Worm (Caenorhabditis elegans): ENCODE results near the gene fbxa-27.
"Not testable (repeated sequence)": the region's sequence is repeated elsewhere in the genome, so short reads cannot be mapped to it uniquely, and the experiment has no call there.

fbxa-27 gene

DNA sequence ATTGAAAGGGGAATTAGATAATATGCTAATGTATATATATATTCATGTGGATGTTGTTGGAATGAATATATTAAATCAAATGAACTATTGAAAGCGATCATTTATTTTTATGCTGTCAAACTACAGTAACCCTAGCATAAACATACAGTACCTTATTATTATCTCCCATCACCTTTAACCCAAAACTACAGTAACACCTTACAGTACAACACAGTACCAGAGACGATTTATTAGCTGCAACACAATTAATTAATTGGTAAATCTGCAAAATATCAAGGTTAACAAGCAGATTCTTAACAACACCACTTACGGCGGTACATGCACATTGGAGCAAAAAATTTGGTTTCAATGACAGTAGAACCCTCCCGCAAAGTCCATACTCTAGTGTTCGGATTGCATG, 12.6 kb downstream of the fbxa-27 start, which contains the start of gene Y82E9BL.1:
Gene Y82E9BL.1 (minus strand): TSS at position 101 of the 400 bp plus-strand sequence.
- no peak for TF ChIP-seq sma-9 (GFP tag; optimal IDR thresholded peaks at IDR 0.05)
- TF ChIP-seq sma-9 (tag; optimal IDR thresholded peaks at IDR 0.05) = no peak
- TF ChIP-seq ceh-16 (tag; optimal IDR thresholded peaks at IDR 0.05) = no peak
- TF ChIP-seq skn-1 (tag; optimal IDR thresholded peaks at IDR 0.05) = no peak
- TF ChIP-seq snpc-4 (tag; optimal IDR thresholded peaks at IDR 0.05) = no peak
- TF ChIP-seq nhr-12 (tag; optimal IDR thresholded peaks at IDR 0.05) = no peak
- TF ChIP-seq nhr-6 (tag; optimal IDR thresholded peaks at IDR 0.05) = no peak
- no peak for TF ChIP-seq egl-27 (tag; optimal IDR thresholded peaks at IDR 0.05)
- TF ChIP-seq sem-4 (tag; optimal IDR thresholded peaks at IDR 0.05) = no peak
- no peak for TF ChIP-seq R02D3.7 (tag; optimal IDR thresholded peaks at IDR 0.05)
- no peak for TF ChIP-seq fos-1 (tag; optimal IDR thresholded peaks at IDR 0.05)
- no peak for TF ChIP-seq dmd-4 (tag; optimal IDR thresholded peaks at IDR 0.05)
- no peak for TF ChIP-seq alr-1 (tag; optimal IDR thresholded peaks at IDR 0.05)
- TF ChIP-seq gmeb-1 (tag; optimal IDR thresholded peaks at IDR 0.05) = no peak
- no peak for TF ChIP-seq nhr-11 (tag; optimal IDR thresholded peaks at IDR 0.05)
- TF ChIP-seq ZK546.5 (tag; optimal IDR thresholded peaks at IDR 0.05) = no peak
- TF ChIP-seq ztf-4 (tag; optimal IDR thresholded peaks at IDR 0.05) = no peak
- no peak for TF ChIP-seq crh-2 (tag; optimal IDR thresholded peaks at IDR 0.05)
- TF ChIP-seq mbf-1 (tag; optimal IDR thresholded peaks at IDR 0.05) = no peak

DNA sequence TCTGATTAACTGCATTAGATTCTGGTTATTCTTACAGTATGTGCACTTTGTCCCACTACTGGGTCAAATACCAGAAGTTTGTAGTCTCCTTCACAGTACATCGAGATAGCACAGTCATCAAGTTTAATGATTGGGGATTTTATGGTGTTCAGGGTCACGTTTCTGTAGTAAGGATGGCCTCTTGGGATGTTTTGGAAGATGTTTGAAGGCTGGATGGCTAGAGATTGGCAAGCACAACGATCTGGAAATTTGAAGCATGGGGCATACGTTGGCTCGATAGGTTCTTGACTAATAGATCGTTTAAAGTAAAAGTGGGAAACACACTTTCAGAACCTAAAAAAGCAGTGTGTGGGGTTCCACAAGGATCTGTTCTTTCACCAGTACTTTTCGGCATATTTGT, 15.2 kb downstream of the fbxa-27 start, which contains the start of gene Y82E9BR.8:
Gene Y82E9BR.8 (minus strand): TSS at position 101 of the 400 bp plus-strand sequence.
- not testable (repeated sequence) for TF ChIP-seq nhr-21, aly-2, ceh-16 (tag; optimal IDR thresholded peaks at IDR 0.05)

DNA sequence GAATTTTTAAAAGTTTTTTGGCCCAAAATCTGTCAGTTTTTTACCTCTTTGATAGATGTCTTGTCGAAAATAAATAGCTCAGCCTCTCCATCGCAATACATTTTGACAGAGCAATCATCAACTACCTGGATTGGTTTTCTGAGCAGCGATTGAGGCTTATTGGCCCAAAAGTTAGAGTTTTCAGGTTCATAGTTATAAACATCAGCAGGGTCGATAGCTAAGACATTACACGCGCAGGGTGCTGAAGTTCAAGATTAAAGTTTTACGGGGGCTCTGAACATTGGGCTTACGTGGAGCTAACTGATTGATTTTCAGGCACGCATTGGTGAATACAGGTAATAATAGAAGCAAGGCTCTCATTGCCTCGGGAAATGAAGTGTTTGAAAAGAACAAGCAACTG, 16.9 kb downstream of the fbxa-27 start, which contains the start of gene Y82E9BR.9:
Gene Y82E9BR.9 (minus strand): TSS at position 101 of the 400 bp plus-strand sequence.
- no peak for TF ChIP-seq sma-9 (GFP tag; optimal IDR thresholded peaks at IDR 0.05)
- TF ChIP-seq sma-9 (tag; optimal IDR thresholded peaks at IDR 0.05) = no peak
- TF ChIP-seq dmd-4 (tag; optimal IDR thresholded peaks at IDR 0.05) = no peak
- TF ChIP-seq Y55F3AM.14 (GFP tag; optimal IDR thresholded peaks at IDR 0.05) = no peak
- no peak for TF ChIP-seq zag-1 (tag; optimal IDR thresholded peaks at IDR 0.05)
- no peak for TF ChIP-seq crh-2 (tag; optimal IDR thresholded peaks at IDR 0.05)
- TF ChIP-seq snpc-4 (tag; optimal IDR thresholded peaks at IDR 0.05) = no peak
- TF ChIP-seq alr-1 (tag; optimal IDR thresholded peaks at IDR 0.05) = no peak
- TF ChIP-seq mbf-1 (tag; optimal IDR thresholded peaks at IDR 0.05) = no peak
- no peak for TF ChIP-seq unc-55 (GFP tag; optimal IDR thresholded peaks at IDR 0.05)
- no peak for TF ChIP-seq ztf-11 (tag; optimal IDR thresholded peaks at IDR 0.05)

DNA sequence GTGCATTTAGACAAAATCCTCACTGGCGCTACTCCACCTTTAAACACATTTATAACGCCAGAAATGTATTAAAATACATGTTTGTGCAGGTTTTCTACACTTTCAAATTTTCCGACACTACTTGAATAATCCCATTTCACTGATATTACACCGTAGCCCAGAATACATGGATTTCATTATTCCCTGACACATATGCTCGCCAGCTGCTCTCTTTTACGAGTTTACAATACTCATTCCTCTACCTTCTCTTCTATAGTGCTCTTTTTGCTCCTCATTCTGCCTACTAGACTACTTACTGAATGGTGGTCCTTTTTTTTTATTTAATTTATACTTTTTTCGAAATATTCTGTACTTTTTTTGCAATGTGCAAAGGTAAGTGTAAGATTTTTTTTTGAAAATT, 29.8 kb downstream of the fbxa-27 start:
- no peak for TF ChIP-seq nhr-10 (tag; optimal IDR thresholded peaks at IDR 0.05)
- no peak for TF ChIP-seq gmeb-1 (tag; optimal IDR thresholded peaks at IDR 0.05)
- no peak for TF ChIP-seq ztf-1 (GFP tag; conservative IDR thresholded peaks at IDR 0.05)
- TF ChIP-seq mab-5 (tag; optimal IDR thresholded peaks at IDR 0.05) = no peak
- TF ChIP-seq ceh-16 (tag; optimal IDR thresholded peaks at IDR 0.05) = no peak
- TF ChIP-seq nhr-77 (tag; optimal IDR thresholded peaks at IDR 0.05) = no peak
- TF ChIP-seq lin-39 (tag; optimal IDR thresholded peaks at IDR 0.05) = no peak
- TF ChIP-seq ztf-4 (tag; optimal IDR thresholded peaks at IDR 0.05) = no peak
- TF ChIP-seq ztf-11 (tag; optimal IDR thresholded peaks at IDR 0.05) = no peak
- TF ChIP-seq R02D3.7 (tag; optimal IDR thresholded peaks at IDR 0.05) = no peak
- TF ChIP-seq mbf-1 (tag; optimal IDR thresholded peaks at IDR 0.05) = no peak
- no peak for TF ChIP-seq C34F6.9 (tag; optimal IDR thresholded peaks at IDR 0.05)
- no peak for TF ChIP-seq snpc-4 (tag; optimal IDR thresholded peaks at IDR 0.05)

DNA sequence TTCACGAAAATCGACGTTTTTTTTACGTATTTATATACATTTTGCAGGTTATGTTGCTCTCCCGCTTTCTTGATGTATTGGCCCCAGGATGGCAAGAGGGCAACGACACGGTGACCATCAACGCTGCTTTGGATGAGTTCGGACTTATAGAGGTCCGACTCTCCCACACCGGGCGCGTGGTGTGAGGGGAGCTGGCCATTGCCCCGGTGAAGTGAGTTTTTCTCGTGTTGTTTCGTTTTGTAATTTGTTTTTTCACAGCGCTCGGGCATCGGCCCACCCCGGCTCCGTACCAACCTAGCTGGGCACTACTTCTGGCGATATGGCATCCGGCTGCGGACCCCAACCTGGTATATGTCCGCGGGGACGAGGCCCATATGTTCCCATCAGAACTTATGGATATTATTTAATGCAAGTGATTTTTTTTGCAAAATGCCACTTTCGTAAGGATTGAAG, 31.6 kb downstream of the fbxa-27 start, which contains the start of gene Y82E9BR.20:
Gene Y82E9BR.20 (plus strand): TSS at position 51 of the 453 bp plus-strand sequence.
- TF ChIP-seq nhr-21 (tag; optimal IDR thresholded peaks at IDR 0.05) (no peak), gmeb-1 (tag; optimal IDR thresholded peaks at IDR 0.05) (no peak), aly-2 (tag; optimal IDR thresholded peaks at IDR 0.05) (no peak), skn-1 (tag; optimal IDR thresholded peaks at IDR 0.05) (no peak), lin-39 (tag; optimal IDR thresholded peaks at IDR 0.05) (no peak), sma-9 (GFP tag; optimal IDR thresholded peaks at IDR 0.05) (no peak), sma-9 (tag; optimal IDR thresholded peaks at IDR 0.05) (no peak), sem-4 (tag; optimal IDR thresholded peaks at IDR 0.05) (no peak), ceh-16 (tag; optimal IDR thresholded peaks at IDR 0.05) (no peak), dmd-4 (tag; optimal IDR thresholded peaks at IDR 0.05) (no peak), nhr-11 (tag; optimal IDR thresholded peaks at IDR 0.05) (no peak)

DNA sequence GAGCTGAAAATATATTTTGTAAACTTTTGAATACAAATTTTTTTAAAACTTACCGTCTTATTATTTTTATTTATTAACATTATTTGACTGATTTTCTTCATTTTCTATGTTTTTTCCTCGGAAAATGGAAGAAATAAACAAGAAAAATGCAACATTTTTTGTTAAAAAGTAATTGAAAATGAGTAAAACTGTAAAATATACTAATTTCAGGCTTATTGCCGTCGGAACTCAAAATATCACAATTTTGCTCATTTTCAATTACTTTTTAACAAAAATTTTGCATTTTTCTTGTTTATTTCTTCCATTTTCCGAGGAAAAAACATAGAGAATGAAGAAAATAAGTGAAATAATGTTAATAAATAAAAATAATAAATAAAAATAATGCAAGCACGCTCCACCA, 32.7 kb downstream of the fbxa-27 start, which contains the start of gene Y82E9BR.10:
Gene Y82E9BR.10 (minus strand): TSS at position 101 of the 400 bp plus-strand sequence.
- TF ChIP-seq mdl-1 (tag; optimal IDR thresholded peaks at IDR 0.05); mbf-1 (tag; optimal IDR thresholded peaks at IDR 0.05); ama-1 (optimal IDR thresholded peaks at IDR 0.05): not testable (repeated sequence)
